Fruit fly (Drosophila melanogaster): ENCODE results near the gene ttk.

The ttk gene

DNA sequence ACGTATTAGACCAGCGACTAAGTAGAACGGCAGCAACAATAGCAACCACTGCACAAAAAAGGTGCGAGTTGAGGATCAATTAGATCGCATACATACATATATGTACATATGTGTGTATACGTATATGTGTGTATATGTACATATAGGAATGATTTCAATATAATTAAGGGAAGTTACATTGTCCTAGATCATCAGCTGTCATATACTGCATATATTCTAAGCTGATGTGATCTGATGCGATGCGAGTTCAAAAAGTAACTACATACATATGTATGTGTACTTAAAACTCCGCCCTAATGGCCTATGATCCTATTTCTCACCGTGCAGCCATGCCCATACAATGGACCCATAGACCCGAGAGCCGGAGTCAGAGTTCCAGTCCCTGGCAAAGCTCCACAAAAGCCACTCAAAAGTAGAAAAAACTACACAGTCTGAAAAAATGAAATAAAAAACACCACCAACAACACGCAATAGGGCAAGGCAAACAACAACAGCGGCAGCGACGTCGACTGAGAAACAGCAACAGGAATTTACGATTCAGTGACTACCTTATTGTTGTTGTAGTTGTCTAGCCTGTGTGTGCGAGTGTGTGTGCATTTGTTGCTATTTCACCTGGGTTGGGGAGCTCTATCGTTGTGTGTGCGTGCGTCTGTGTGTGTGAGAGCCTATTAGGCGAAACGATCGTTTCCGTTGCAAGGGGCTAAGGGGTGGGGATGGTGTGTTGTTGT, 9.7 kb downstream of the ttk start (continued):
- TF ChIP-seq dati (GFP tag; IDR thresholded peaks at IDR 0.05) = no peak
- TF ChIP-seq BEAF-32 (GFP tag; optimal IDR thresholded peaks at IDR 0.05) = no peak
- peak; percentile 9 for TF ChIP-seq lilli (GFP tag; optimal IDR thresholded peaks at IDR 0.05)
- no peak for TF ChIP-seq CG17802 (tag; optimal IDR thresholded peaks at IDR 0.05)
- no peak for TF ChIP-seq CG2875 (GFP tag; optimal IDR thresholded peaks at IDR 0.05)
- no peak for TF ChIP-seq HLHmδ (GFP tag; optimal IDR thresholded peaks at IDR 0.05)
- no peak for TF ChIP-seq dm (GFP tag; optimal IDR thresholded peaks at IDR 0.05)
- TF ChIP-seq CG9609 (GFP tag; optimal IDR thresholded peaks at IDR 0.05) = no peak
- no peak for TF ChIP-seq CrebB (tag; optimal IDR thresholded peaks at IDR 0.05)
- TF ChIP-seq CG15073 (GFP tag; optimal IDR thresholded peaks at IDR 0.05) = no peak
- peak; percentile 34 for TF ChIP-seq Blimp-1 (GFP tag; optimal IDR thresholded peaks at IDR 0.05)
- TF ChIP-seq HmgZ (tag; optimal IDR thresholded peaks at IDR 0.05) = no peak
- TF ChIP-seq caup (GFP tag; optimal IDR thresholded peaks at IDR 0.05; ENCODE audit: severe bottlenecking) = no peak
- TF ChIP-seq Chrac-16 (GFP tag; optimal IDR thresholded peaks at IDR 0.05) = no peak
- no peak for TF ChIP-seq lov (optimal IDR thresholded peaks at IDR 0.05)
- TF ChIP-seq lov (GFP tag; IDR thresholded peaks at IDR 0.05) = no peak
- TF ChIP-seq CG15514 (GFP tag; optimal IDR thresholded peaks at IDR 0.05) = no peak
- peak; percentile 11 for TF ChIP-seq CoRest (tag; optimal IDR thresholded peaks at IDR 0.05)
- no peak for TF ChIP-seq kah (GFP tag; optimal IDR thresholded peaks at IDR 0.05)
- TF ChIP-seq dimm (GFP tag; IDR thresholded peaks at IDR 0.05) = no peak
- TF ChIP-seq mam (GFP tag; optimal IDR thresholded peaks at IDR 0.05) = no peak
- TF ChIP-seq CG6813 (GFP tag; optimal IDR thresholded peaks at IDR 0.05) = no peak
- TF ChIP-seq Mad (GFP tag; optimal IDR thresholded peaks at IDR 0.05) = no peak
- no peak for TF ChIP-seq ind (GFP tag; optimal IDR thresholded peaks at IDR 0.05)
- TF ChIP-seq eve (GFP tag; optimal IDR thresholded peaks at IDR 0.05) = no peak
- TF ChIP-seq vvl (GFP tag; IDR thresholded peaks at IDR 0.05) = no peak
- TF ChIP-seq Drgx (GFP tag; IDR thresholded peaks at IDR 0.05) = peak; percentile 47; the same call in 1 of the 2 replicates
- no peak for TF ChIP-seq maf-S (GFP tag; optimal IDR thresholded peaks at IDR 0.05)
- no peak for TF ChIP-seq Scr (GFP tag; IDR thresholded peaks at IDR 0.05; ENCODE audit: partially characterized antibody)
- TF ChIP-seq fu2 (GFP tag; optimal IDR thresholded peaks at IDR 0.05) = no peak
- no peak for TF ChIP-seq btn (GFP tag; optimal IDR thresholded peaks at IDR 0.05)
- TF ChIP-seq jing (GFP tag; optimal IDR thresholded peaks at IDR 0.05) = peak; percentile 4
- no peak for TF ChIP-seq CG17568 (GFP tag; optimal IDR thresholded peaks at IDR 0.05)
- TF ChIP-seq bab2 (GFP tag; optimal IDR thresholded peaks at IDR 0.05) = no peak
- no peak for TF ChIP-seq CG1602 (GFP tag; optimal IDR thresholded peaks at IDR 0.05)
- no peak for TF ChIP-seq yki (optimal IDR thresholded peaks at IDR 0.05)
- no peak for TF ChIP-seq Hr3 (GFP tag; optimal IDR thresholded peaks at IDR 0.05)
- TF ChIP-seq org-1 (GFP tag; optimal IDR thresholded peaks at IDR 0.05) = peak; percentile 28
- no peak for TF ChIP-seq CG7745 (tag; optimal IDR thresholded peaks at IDR 0.05)
- TF ChIP-seq sim (GFP tag; IDR thresholded peaks at IDR 0.05) = no peak
- TF ChIP-seq Rx (GFP tag; IDR thresholded peaks at IDR 0.05) = no peak
- no peak for TF ChIP-seq CG13287 (GFP tag; IDR thresholded peaks at IDR 0.05; ENCODE audit: partially characterized antibody)
- no peak for TF ChIP-seq CG12236 (GFP tag; optimal IDR thresholded peaks at IDR 0.05)
- peak; percentile 37 for TF ChIP-seq Sox102F (GFP tag; optimal IDR thresholded peaks at IDR 0.05)
- no peak for TF ChIP-seq exex (tag; optimal IDR thresholded peaks at IDR 0.05)
- TF ChIP-seq sna (GFP tag; IDR thresholded peaks at IDR 0.05; ENCODE audit: partially characterized antibody) = no peak
- no peak for TF ChIP-seq zfh2 (GFP tag; optimal IDR thresholded peaks at IDR 0.05)
- no peak for TF ChIP-seq wor (GFP tag; IDR thresholded peaks at IDR 0.05)
- no peak for TF ChIP-seq CG42726 (GFP tag; IDR thresholded peaks at IDR 0.05; ENCODE audit: partially characterized antibody)
- TF ChIP-seq B-H1 (GFP tag; IDR thresholded peaks at IDR 0.05) = no peak

Data from whole organism, embryonic.